Worm (Caenorhabditis elegans) whole organism, L2 larva: ENCODE data around the gene T25B9.6.

Experiments
- C34F6.9 ChIP-seq: fragments of 150-350 bp; optimal IDR thresholded peaks from 2 replicates; lab custom pipeline; 2014; ENCODE audit warnings: missing biosample characterization, missing genetic modification characterization
- F13H6.1 ChIP-seq: sonication (generic microtip); optimal IDR thresholded peaks from 2 replicates; lab custom pipeline; 2016; ENCODE audit warnings: missing genetic modification characterization, missing compliant biosample characterization
- R02D3.7 ChIP-seq: fragments of 150-350 bp; optimal IDR thresholded peaks from 2 replicates; lab custom pipeline; 2014; ENCODE audit warnings: missing biosample characterization, missing genetic modification characterization
- Y55F3AM.14 ChIP-seq: fragments of 200-800 bp; sonication (Bioruptor generic); optimal IDR thresholded peaks from 2 replicates; lab custom pipeline; 2018; ENCODE audit warnings: mild to moderate bottlenecking, missing genetic modification characterization, missing compliant biosample characterization
- ZK546.5 ChIP-seq: sonication (generic microtip); optimal IDR thresholded peaks from 2 replicates; lab custom pipeline; 2017; ENCODE audit warnings: missing biosample characterization, missing genetic modification characterization
- alr-1 ChIP-seq: fragments of 150-350 bp; optimal IDR thresholded peaks from 2 replicates; lab custom pipeline; 2014; ENCODE audit warnings: missing biosample characterization, missing genetic modification characterization
- aly-2 ChIP-seq: fragments of 150-350 bp; optimal IDR thresholded peaks from 2 replicates; lab custom pipeline; 2014; ENCODE audit warnings: missing biosample characterization, missing genetic modification characterization
- ama-1 ChIP-seq: fragments of 150-350 bp; optimal IDR thresholded peaks from 2 replicates; lab custom pipeline; 2018; ENCODE audit warnings: inconsistent platforms
- blmp-1 ChIP-seq: sonication (generic microtip); optimal IDR thresholded peaks from 2 replicates; lab custom pipeline; 2017; ENCODE audit warnings: missing genetic modification characterization, mild to moderate bottlenecking, missing compliant biosample characterization, antibody characterized with exemption, moderate library complexity; ENCODE audit not compliant: insufficient read depth
- ceh-82 ChIP-seq: fragments of 150-350 bp; optimal IDR thresholded peaks from 2 replicates; lab custom pipeline; 2014; ENCODE audit warnings: missing biosample characterization, missing genetic modification characterization
- crh-2 ChIP-seq: sonication (generic microtip); optimal IDR thresholded peaks from 2 replicates; lab custom pipeline; 2017; ENCODE audit warnings: missing biosample characterization, missing genetic modification characterization
- dmd-4 ChIP-seq: sonication (generic microtip); optimal IDR thresholded peaks from 2 replicates; lab custom pipeline; 2017; ENCODE audit warnings: missing biosample characterization, missing genetic modification characterization
- egl-27 ChIP-seq: sonication (generic microtip); optimal IDR thresholded peaks from 3 replicates; lab custom pipeline; 2017; ENCODE audit warnings: missing biosample characterization, missing genetic modification reagents, missing genetic modification characterization
- elt-1 ChIP-seq: fragments of 150-350 bp; optimal IDR thresholded peaks from 2 replicates; lab custom pipeline; 2014; ENCODE audit warnings: missing biosample characterization, missing genetic modification characterization
- fos-1 ChIP-seq: fragments of 150-350 bp; optimal IDR thresholded peaks from 2 replicates; lab custom pipeline; 2014; ENCODE audit warnings: missing biosample characterization, missing genetic modification characterization
- gmeb-1 ChIP-seq: fragments of 150-350 bp; optimal IDR thresholded peaks from 2 replicates; lab custom pipeline; 2014; ENCODE audit warnings: missing biosample characterization, missing genetic modification characterization
- lin-39 ChIP-seq: fragments of 150-350 bp; optimal IDR thresholded peaks from 2 replicates; lab custom pipeline; 2014; ENCODE audit warnings: missing biosample characterization, missing genetic modification reagents, missing genetic modification characterization
- lsy-2 ChIP-seq, 2 experiments: fragments of 150-350 bp in 1 of 2; sonication (generic microtip) in 1 of 2; optimal IDR thresholded peaks; 2 replicates each; lab custom pipeline; 2014 to 2017; ENCODE audit warnings: missing biosample characterization in 2 of 2, missing genetic modification characterization in 2 of 2
- mdl-1 ChIP-seq, 2 experiments: fragments of 150-350 bp in 1 of 2; sonication (generic microtip) in 1 of 2; optimal IDR thresholded peaks; 2 replicates each; lab custom pipeline; 2017; ENCODE audit warnings: missing biosample characterization in 2 of 2, missing genetic modification characterization in 2 of 2
- nhr-11 ChIP-seq: fragments of 150-350 bp; optimal IDR thresholded peaks from 2 replicates; lab custom pipeline; 2014; ENCODE audit warnings: missing biosample characterization, missing genetic modification characterization
- nhr-12 ChIP-seq: fragments of 150-350 bp; optimal IDR thresholded peaks from 2 replicates; lab custom pipeline; 2014; ENCODE audit warnings: missing biosample characterization, missing genetic modification characterization
- nhr-129 ChIP-seq: fragments of 150-350 bp; optimal IDR thresholded peaks from 2 replicates; lab custom pipeline; 2014; ENCODE audit warnings: missing biosample characterization, missing genetic modification characterization
- nhr-21 ChIP-seq: fragments of 150-350 bp; optimal IDR thresholded peaks from 2 replicates; lab custom pipeline; 2014; ENCODE audit warnings: missing biosample characterization, missing genetic modification characterization
- nhr-23 ChIP-seq: fragments of 150-350 bp; optimal IDR thresholded peaks from 2 replicates; lab custom pipeline; 2014; ENCODE audit warnings: missing biosample characterization, missing genetic modification reagents, missing genetic modification characterization
- nhr-237 ChIP-seq: fragments of 150-350 bp; optimal IDR thresholded peaks from 2 replicates; lab custom pipeline; 2014; ENCODE audit warnings: missing biosample characterization, missing genetic modification characterization
- nhr-25 ChIP-seq: fragments of 150-350 bp; sonication (generic microtip); optimal IDR thresholded peaks from 3 replicates; lab custom pipeline; 2014; ENCODE audit warnings: missing biosample characterization, missing genetic modification characterization
- nhr-6 ChIP-seq: fragments of 150-350 bp; optimal IDR thresholded peaks from 2 replicates; lab custom pipeline; 2014; ENCODE audit warnings: missing biosample characterization, missing genetic modification characterization
- peb-1 ChIP-seq: fragments of 150-350 bp; optimal IDR thresholded peaks from 2 replicates; lab custom pipeline; 2014; ENCODE audit warnings: missing biosample characterization, missing genetic modification characterization
- sem-4 ChIP-seq: fragments of 150-350 bp; optimal IDR thresholded peaks from 2 replicates; lab custom pipeline; 2014; ENCODE audit warnings: missing biosample characterization, missing genetic modification reagents, missing genetic modification characterization
- skn-1 ChIP-seq: sonication (generic microtip); optimal IDR thresholded peaks from 2 replicates; lab custom pipeline; 2017; ENCODE audit warnings: missing biosample characterization, missing genetic modification characterization
- sma-3 ChIP-seq: sonication (generic microtip); optimal IDR thresholded peaks from 2 replicates; lab custom pipeline; 2016; ENCODE audit warnings: missing genetic modification reagents, missing genetic modification characterization, missing compliant biosample characterization
- sma-9 ChIP-seq, 2 experiments: fragments of 150-350 bp in 1 of 2; sonication (generic microtip) in 1 of 2; optimal IDR thresholded peaks; 2 replicates each; lab custom pipeline; 2014 to 2016; ENCODE audit warnings: missing genetic modification characterization in 2 of 2, mild to moderate bottlenecking in 1 of 2, missing biosample characterization in 1 of 2, missing compliant biosample characterization in 1 of 2, missing genetic modification reagents in 1 of 2, moderate library complexity in 1 of 2
- unc-39 ChIP-seq: fragments of 150-350 bp; optimal IDR thresholded peaks from 2 replicates; lab custom pipeline; 2014; ENCODE audit warnings: missing biosample characterization, missing genetic modification characterization
- unc-55 ChIP-seq: fragments of 150-350 bp; sonication (generic microtip); optimal IDR thresholded peaks from 3 replicates; lab custom pipeline; 2014; ENCODE audit warnings: missing biosample characterization, missing genetic modification reagents, missing genetic modification characterization
- zag-1 ChIP-seq: fragments of 150-350 bp; optimal IDR thresholded peaks from 2 replicates; lab custom pipeline; 2014; ENCODE audit warnings: missing biosample characterization, missing genetic modification characterization
- ztf-1 ChIP-seq: fragments of 200-800 bp; sonication (Bioruptor generic); conservative IDR thresholded peaks from 2 replicates; pipeline ENCODE4 v1.3.6; 2022; ENCODE audit warnings: missing genetic modification characterization, missing compliant biosample characterization
- ztf-11 ChIP-seq: sonication (generic microtip); optimal IDR thresholded peaks from 2 replicates; lab custom pipeline; 2017; ENCODE audit warnings: missing biosample characterization, missing genetic modification characterization
- ztf-4 ChIP-seq: fragments of 150-350 bp; optimal IDR thresholded peaks from 2 replicates; lab custom pipeline; 2014; ENCODE audit warnings: missing biosample characterization, missing genetic modification characterization

T25B9.6 gene

DNA sequence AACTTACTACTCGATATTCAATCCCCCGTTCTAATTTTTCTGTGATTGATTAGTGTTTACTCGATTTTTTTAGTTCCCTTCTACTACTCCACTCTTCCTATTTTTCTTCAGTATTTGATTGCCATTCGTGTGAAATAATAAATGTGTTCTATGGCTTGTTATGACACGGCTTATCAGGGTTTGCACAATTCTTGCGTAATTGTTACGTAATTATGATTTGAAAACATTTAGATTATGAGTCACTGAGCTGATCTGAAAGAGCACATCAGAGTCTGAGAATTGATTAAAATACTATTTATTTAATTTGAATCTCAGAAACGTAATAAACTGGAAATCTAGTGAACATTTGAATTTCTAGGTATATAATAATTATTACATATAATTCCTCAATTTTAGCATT lies 19.7 kb downstream of the T25B9.6 start:
- TF ChIP-seq ama-1 (no peak), nhr-21 (no peak), peb-1 (tag; lab: Kevin White, UChicago) (no peak), ZK546.5 (tag; lab: Kevin White, UChicago) (no peak), gmeb-1 (no peak), unc-39 (tag; lab: Kevin White, UChicago) (no peak), ztf-4 (tag; lab: Kevin White, UChicago) (no peak), mdl-1 (tag; optimal IDR thresholded peaks at IDR 0.05; lab: Kevin White, UChicago) (no peak), aly-2 (tag; lab: Kevin White, UChicago) (no peak), F13H6.1 (tag; lab: Kevin White, UChicago) (no peak), sma-3 (no peak), unc-55 (GFP tag; lab: Kevin White, UChicago) (no peak), sma-9 (GFP tag; optimal IDR thresholded peaks at IDR 0.05; lab: Kevin White, UChicago) (no peak), sma-9 (tag; optimal IDR thresholded peaks at IDR 0.05; lab: Kevin White, UChicago) (no peak), egl-27 (tag; lab: Kevin White, UChicago) (no peak), nhr-6 (no peak), R02D3.7 (tag; lab: Kevin White, UChicago) (no peak), nhr-11 (tag; lab: Kevin White, UChicago) (no peak)

DNA sequence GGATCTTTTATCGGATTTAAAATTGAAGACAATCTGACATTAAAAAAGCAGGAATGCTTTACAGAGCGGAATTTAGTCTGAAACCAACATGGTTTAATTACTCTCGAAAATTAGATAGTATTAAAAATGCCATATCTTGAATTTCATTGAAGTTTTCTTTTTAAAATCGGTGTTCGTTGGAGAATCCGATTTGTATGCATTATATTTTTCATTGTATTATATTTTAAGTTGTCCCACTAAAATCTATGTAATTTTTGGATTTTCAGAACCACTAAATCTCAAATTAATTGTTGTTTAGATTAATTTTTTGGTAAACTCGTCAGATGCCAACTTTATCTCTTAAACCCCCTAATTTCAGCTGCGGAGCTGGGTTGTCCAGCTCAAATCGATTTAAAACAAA lies 20.6 kb downstream of the T25B9.6 start:
- TF ChIP-seq nhr-12 (no peak), nhr-25 (peak; percentile 16), lsy-2 (tag; optimal IDR thresholded peaks at IDR 0.05; lab: Kevin White, UChicago) (no peak), dmd-4 (tag; lab: Kevin White, UChicago) (no peak), ztf-4 (tag; lab: Kevin White, UChicago) (no peak), ztf-1 (no peak)

DNA sequence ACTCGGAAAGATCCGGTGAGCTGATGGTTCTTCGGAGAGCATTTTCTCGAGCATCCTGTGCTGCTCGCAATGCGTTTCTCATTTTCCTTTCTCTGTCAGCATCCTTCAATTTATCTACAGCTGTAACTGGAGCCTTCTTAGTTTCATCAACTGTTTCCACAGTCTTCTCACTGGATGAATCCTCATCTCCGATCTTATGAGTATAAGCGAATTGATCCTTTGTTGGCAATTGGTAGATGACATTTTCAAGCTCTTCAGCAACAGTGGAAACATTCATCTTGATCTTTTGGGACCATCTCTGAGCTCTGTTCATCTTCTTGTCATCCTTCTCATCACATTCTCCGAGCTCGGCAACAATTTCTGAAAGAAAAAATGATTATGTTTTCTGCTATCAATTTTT lies 21.4 kb downstream of the T25B9.6 start:
- no peak for TF ChIP-seq skn-1
- no peak for TF ChIP-seq F13H6.1 (tag; lab: Kevin White, UChicago)
- no peak for TF ChIP-seq nhr-129
- TF ChIP-seq sma-9 (GFP tag; optimal IDR thresholded peaks at IDR 0.05; lab: Kevin White, UChicago): no peak
- TF ChIP-seq sma-9 (tag; optimal IDR thresholded peaks at IDR 0.05; lab: Kevin White, UChicago): no peak
- no peak for TF ChIP-seq sem-4 (tag; lab: Kevin White, UChicago)
- TF ChIP-seq ztf-11: no peak
- no peak for TF ChIP-seq mdl-1 (tag; optimal IDR thresholded peaks at IDR 0.05; lab: Kevin White, UChicago)
- TF ChIP-seq zag-1: no peak
- no peak for TF ChIP-seq ztf-4 (tag; lab: Kevin White, UChicago)

DNA sequence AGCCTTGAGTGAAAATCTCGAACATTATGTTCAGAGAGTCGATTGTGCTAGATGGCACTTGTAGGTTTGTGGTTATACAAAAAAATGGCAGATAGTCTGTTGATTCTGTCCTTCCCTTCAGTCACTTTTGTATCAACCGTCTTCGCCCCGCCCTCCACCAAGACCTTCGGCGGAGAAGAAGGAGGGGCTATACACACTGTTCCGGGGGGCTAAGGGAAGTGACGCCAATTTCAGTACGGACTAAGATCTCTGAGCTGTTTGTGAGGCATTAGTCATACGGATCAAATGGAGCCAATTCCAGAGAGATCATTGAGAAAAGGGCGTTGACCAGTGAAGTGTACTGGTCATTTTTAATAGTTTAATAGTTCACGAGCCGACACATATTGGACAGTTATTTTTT lies 22.6 kb downstream of the T25B9.6 start, which contains the start of gene swt-3:
swt-3 (minus strand) TSS at position 101 of the 400 bp plus-strand sequence.
- TF ChIP-seq dmd-4 (tag; lab: Kevin White, UChicago) (no peak), nhr-12 (no peak), egl-27 (tag; lab: Kevin White, UChicago) (no peak), unc-55 (GFP tag; lab: Kevin White, UChicago) (no peak), nhr-11 (tag; lab: Kevin White, UChicago) (no peak), C34F6.9 (tag; lab: Kevin White, UChicago) (no peak), sem-4 (tag; lab: Kevin White, UChicago) (no peak), nhr-129 (no peak), lin-39 (tag; lab: Kevin White, UChicago) (no peak), nhr-23 (no peak), ceh-82 (no peak), blmp-1 (tag; lab: Kevin White, UChicago) (no peak), peb-1 (tag; lab: Kevin White, UChicago) (no peak)

DNA sequence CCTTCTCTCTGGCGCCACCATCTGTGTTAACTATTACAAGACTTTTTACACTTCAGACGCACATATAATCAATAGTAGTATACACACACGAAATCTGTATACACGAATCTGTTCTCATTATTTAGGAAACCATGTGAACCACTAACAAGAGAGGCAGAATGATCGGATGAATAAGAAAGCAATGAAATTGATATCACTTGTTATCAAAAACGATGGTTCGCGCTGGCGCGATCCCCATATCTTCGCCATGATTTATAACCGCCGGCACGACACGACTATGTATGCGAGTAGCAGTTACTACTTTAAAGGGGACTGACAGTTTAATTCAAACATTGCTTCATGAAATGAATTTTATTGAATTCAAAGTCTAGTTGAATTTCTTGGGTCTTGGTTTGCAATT lies 23.4 kb downstream of the T25B9.6 start:
- TF ChIP-seq C34F6.9 (tag; lab: Kevin White, UChicago) (no peak), egl-27 (tag; lab: Kevin White, UChicago) (no peak), aly-2 (tag; lab: Kevin White, UChicago) (no peak), nhr-21 (peak; percentile 31), sma-9 (GFP tag; optimal IDR thresholded peaks at IDR 0.05; lab: Kevin White, UChicago) (peak; percentile 77), sma-9 (tag; optimal IDR thresholded peaks at IDR 0.05; lab: Kevin White, UChicago) (no peak)

DNA sequence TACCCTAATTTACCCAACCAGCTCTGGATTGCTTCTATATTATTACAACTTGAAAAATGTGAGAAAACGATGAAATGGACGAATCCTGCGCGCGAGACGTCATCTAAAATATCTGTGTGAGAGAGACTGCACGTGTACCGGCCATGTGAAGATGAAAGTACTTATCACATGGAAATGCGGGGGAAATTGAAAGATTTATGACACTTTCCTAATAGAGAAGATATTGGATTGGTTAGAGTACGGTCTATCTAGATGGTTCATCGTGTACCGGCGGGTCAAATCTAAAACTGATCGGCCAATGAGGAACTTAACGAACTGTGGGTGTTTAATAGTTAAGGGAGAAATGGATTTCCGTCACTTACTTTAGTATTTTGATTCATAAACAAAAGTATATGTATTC lies 24.1 kb downstream of the T25B9.6 start:
- TF ChIP-seq dmd-4 (tag; lab: Kevin White, UChicago) (no peak), gmeb-1 (peak; percentile 45), alr-1 (tag; lab: Kevin White, UChicago) (no peak), nhr-237 (tag; lab: Kevin White, UChicago) (no peak), mdl-1 (tag; optimal IDR thresholded peaks at IDR 0.05; lab: Kevin White, UChicago) (peak; percentile 56 to 80), elt-1 (no peak), sma-3 (peak; percentile 82), crh-2 (tag; lab: Kevin White, UChicago) (peak; percentile 35), nhr-11 (tag; lab: Kevin White, UChicago) (no peak), nhr-21 (peak; percentile 92), fos-1 (tag; lab: Kevin White, UChicago) (peak; percentile 41), nhr-25 (peak; percentile 79), sma-9 (GFP tag; optimal IDR thresholded peaks at IDR 0.05; lab: Kevin White, UChicago) (peak; percentile 98), sma-9 (tag; optimal IDR thresholded peaks at IDR 0.05; lab: Kevin White, UChicago) (no peak), blmp-1 (tag; lab: Kevin White, UChicago) (peak; percentile 84), Y55F3AM.14 (GFP tag; lab: Kevin White, UChicago) (peak; percentile 5), aly-2 (tag; lab: Kevin White, UChicago) (no peak), egl-27 (tag; lab: Kevin White, UChicago) (peak; percentile 48), lsy-2 (tag; optimal IDR thresholded peaks at IDR 0.05; lab: Kevin White, UChicago) (peak in 1 of 2 experiments; percentile 43), nhr-129 (peak; percentile 4)
